Fruit fly (Drosophila melanogaster) whole organism, pupa: Measurements from ENCODE around the gene mldr.

Source experiments
- CG10348 ChIP-seq: fragments of 200-800 bp; sonication (Bioruptor generic); IDR thresholded peaks from 2 replicates; pipeline ENCODE4 v1.3.6; 2022; ENCODE audit warnings: missing biosample characterization, missing genetic modification characterization
- CG12605 ChIP-seq: fragments of 200-800 bp; sonication (Bioruptor generic); IDR thresholded peaks from 2 replicates; pipeline ENCODE4 v1.3.6; 2022; ENCODE audit warnings: missing biosample characterization, missing genetic modification characterization
- CG13204 ChIP-seq: fragments of 200-800 bp; sonication (Bioruptor generic); optimal IDR thresholded peaks from 2 replicates; lab custom pipeline; 2018; ENCODE audit warnings: missing biosample characterization, mild to moderate bottlenecking, missing genetic modification characterization, moderate library complexity
- CG14655 ChIP-seq: fragments of 200-800 bp; sonication (Bioruptor generic); optimal IDR thresholded peaks from 3 replicates; lab custom pipeline; 2017; ENCODE audit warnings: mild to moderate bottlenecking, missing biosample characterization, missing genetic modification reagents, missing genetic modification characterization
- CG15710 ChIP-seq: fragments of 200-800 bp; sonication (Bioruptor generic); optimal IDR thresholded peaks from 2 replicates; lab custom pipeline; 2018; ENCODE audit warnings: missing biosample characterization, mild to moderate bottlenecking, missing genetic modification characterization, moderate library complexity
- CG17806 ChIP-seq: fragments of 200-800 bp; sonication (Bioruptor generic); optimal IDR thresholded peaks from 2 replicates; lab custom pipeline; 2018; ENCODE audit warnings: missing biosample characterization, mild to moderate bottlenecking, missing genetic modification characterization, moderate library complexity
- CG32121 ChIP-seq: fragments of 200-800 bp; sonication (Bioruptor generic); IDR thresholded peaks from 2 replicates; pipeline ENCODE4 v1.3.6; 2022; ENCODE audit warnings: missing biosample characterization, missing genetic modification characterization
- CG34367 ChIP-seq: fragments of 200-800 bp; sonication (Bioruptor generic); optimal IDR thresholded peaks from 2 replicates; lab custom pipeline; 2018; ENCODE audit warnings: missing biosample characterization, mild to moderate bottlenecking, missing genetic modification characterization
- CG4496 ChIP-seq: fragments of 200-800 bp; sonication (Bioruptor generic); IDR thresholded peaks from 3 replicates; pipeline ENCODE4 v1.3.6; 2022; ENCODE audit warnings: missing biosample characterization, missing genetic modification characterization
- CG8159 ChIP-seq: fragments of 200-800 bp; sonication (Bioruptor generic); optimal IDR thresholded peaks from 3 replicates; lab custom pipeline; 2018; ENCODE audit warnings: missing biosample characterization, mild to moderate bottlenecking, missing genetic modification characterization, moderate library complexity
- CG8301 ChIP-seq: fragments of 200-800 bp; sonication (Bioruptor generic); optimal IDR thresholded peaks from 2 replicates; lab custom pipeline; 2018; ENCODE audit warnings: missing biosample characterization, mild to moderate bottlenecking, missing genetic modification characterization
- CG9948 ChIP-seq: fragments of 200-800 bp; sonication (Bioruptor generic); optimal IDR thresholded peaks from 2 replicates; lab custom pipeline; 2018; ENCODE audit warnings: missing biosample characterization, mild to moderate bottlenecking, missing genetic modification characterization, moderate library complexity
- D1 ChIP-seq: fragments of 200-800 bp; sonication (Bioruptor generic); optimal IDR thresholded peaks from 2 replicates; lab custom pipeline; 2018; ENCODE audit warnings: missing biosample characterization, mild to moderate bottlenecking, missing genetic modification characterization, moderate library complexity
- EcR ChIP-seq: fragments of 200-800 bp; sonication (Bioruptor generic); optimal IDR thresholded peaks from 3 replicates; lab custom pipeline; 2019; ENCODE audit warnings: missing biosample characterization, missing genetic modification characterization, mild to moderate bottlenecking, moderate library complexity, missing genetic modification reagents
- Ets98B ChIP-seq: fragments of 200-800 bp; sonication (Bioruptor generic); IDR thresholded peaks from 2 replicates; pipeline ENCODE4 v1.3.6; 2022; ENCODE audit warnings: missing biosample characterization, missing genetic modification characterization
- Pif1A ChIP-seq: fragments of 200-800 bp; sonication (Bioruptor generic); optimal IDR thresholded peaks from 3 replicates; lab custom pipeline; 2016; ENCODE audit warnings: missing biosample characterization, missing genetic modification characterization
- Pif1B ChIP-seq: fragments of 200-800 bp; sonication (Bioruptor generic); optimal IDR thresholded peaks from 3 replicates; lab custom pipeline; 2016; ENCODE audit warnings: missing biosample characterization, missing genetic modification characterization
- Snoo ChIP-seq: fragments of 200-800 bp; sonication (Bioruptor generic); optimal IDR thresholded peaks from 3 replicates; lab custom pipeline; 2017; ENCODE audit warnings: missing biosample characterization, mild to moderate bottlenecking, missing genetic modification characterization, inconsistent platforms
- fd96Ca ChIP-seq: fragments of 200-800 bp; sonication (Bioruptor generic); IDR thresholded peaks from 3 replicates; pipeline ENCODE4 v1.3.6; 2022; ENCODE audit warnings: missing biosample characterization, missing genetic modification characterization
- gl ChIP-seq: fragments of 200-800 bp; sonication (Bioruptor generic); optimal IDR thresholded peaks from 2 replicates; lab custom pipeline; 2018; ENCODE audit warnings: missing biosample characterization, mild to moderate bottlenecking, missing genetic modification characterization
- rn ChIP-seq: fragments of 200-800 bp; sonication (Bioruptor generic); IDR thresholded peaks from 2 replicates; pipeline ENCODE4 v1.3.6; 2022; ENCODE audit warnings: missing biosample characterization, missing genetic modification characterization

The mldr gene

DNA sequence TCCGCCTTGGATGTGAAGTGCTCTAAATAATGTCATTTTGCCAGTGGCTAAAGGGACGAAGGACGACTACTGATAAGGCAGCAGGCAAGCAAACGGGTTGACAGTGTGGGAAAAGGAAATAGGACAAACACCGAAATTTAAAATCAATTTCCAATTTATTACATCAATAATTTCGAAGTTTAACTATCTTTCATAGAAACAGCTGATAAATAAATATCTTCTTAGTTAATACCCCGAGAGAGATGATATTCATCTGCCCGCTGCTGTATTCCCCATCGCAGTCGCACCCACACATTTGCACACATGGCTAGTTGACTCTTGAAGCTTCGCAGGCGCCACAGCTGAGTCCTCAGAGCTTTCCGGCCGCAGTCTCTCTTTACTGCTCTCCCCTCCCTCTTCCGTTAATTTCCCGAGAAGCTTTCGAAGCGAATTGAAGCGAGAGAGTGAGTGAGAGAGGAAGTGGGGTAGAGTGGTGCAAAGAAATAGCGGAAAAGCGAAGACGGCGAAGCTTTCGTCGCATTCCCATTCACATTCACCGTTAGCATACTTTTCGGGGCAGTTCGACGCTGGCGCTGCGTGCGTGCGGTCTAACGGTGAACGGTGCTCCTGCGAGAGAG lies 25.9 kb downstream of the mldr start:
- TF ChIP-seq CG8301 (tag; lab: Kevin White, UChicago) (peak; percentile 35), CG9948 (tag; lab: Kevin White, UChicago) (peak; percentile 36), CG32121 (GFP tag; lab: Robert Waterston, UW) (peak; percentile 35; the same call in 1 of the 2 replicates), CG10348 (GFP tag; lab: Robert Waterston, UW) (no peak), D1 (no peak), Pif1A (GFP tag; lab: Kevin White, UChicago) (peak; percentile 12), CG8159 (tag; lab: Kevin White, UChicago) (peak; percentile 62), CG15710 (peak; percentile 57), CG13204 (no peak), CG4496 (GFP tag; lab: Robert Waterston, UW) (peak; percentile 66), Ets98B (GFP tag; lab: Robert Waterston, UW) (peak; percentile 62), CG17806 (no peak), gl (tag; lab: Kevin White, UChicago) (peak; percentile 9), Pif1B (GFP tag; lab: Kevin White, UChicago) (peak; percentile 9), EcR (GFP tag; lab: Kevin White, UChicago) (no peak), Snoo (tag; lab: Kevin White, UChicago) (no peak), fd96Ca (GFP tag; lab: Robert Waterston, UW) (peak; percentile 56; the same call in 1 of the 3 replicates), rn (no peak), CG12605 (GFP tag; lab: Robert Waterston, UW) (peak; percentile 57), CG14655 (GFP tag; lab: Kevin White, UChicago) (peak; percentile 37), CG34367 (tag; lab: Kevin White, UChicago) (peak; percentile 41)

DNA sequence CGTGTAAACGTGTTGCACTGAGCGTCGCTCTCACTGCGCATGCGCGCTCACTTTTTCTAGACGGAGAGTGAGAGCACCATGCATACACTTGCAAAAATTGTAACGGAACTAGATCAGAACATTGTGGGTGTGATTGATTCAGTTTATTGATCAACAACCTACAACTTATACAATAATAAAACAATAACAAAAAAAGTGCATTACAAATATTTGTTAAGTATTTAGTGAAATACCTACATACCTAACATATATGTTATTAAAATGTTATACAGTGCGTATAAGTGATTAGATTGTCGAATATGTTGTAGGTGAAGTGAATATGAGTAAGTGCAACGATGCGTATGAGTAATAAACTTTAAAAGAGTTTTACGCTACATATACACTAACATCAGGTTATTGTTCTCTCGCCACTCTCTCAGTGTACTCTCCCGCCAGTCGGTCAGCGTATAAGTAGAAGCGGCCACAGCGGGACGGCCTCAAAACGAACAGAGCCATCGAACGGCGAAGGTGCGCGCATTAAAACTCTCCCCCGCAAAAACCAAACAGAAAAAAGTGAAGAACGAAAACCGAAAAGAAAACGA lies 39.4 kb downstream of the mldr start, which contains the start of gene CG42240:
Gene CG42240, plus strand, starts transcription at position 474 of the 581 bp plus-strand sequence.
- TF ChIP-seq CG12605 (GFP tag; lab: Robert Waterston, UW): peak; percentile 80
- TF ChIP-seq CG13204: peak; percentile 80
- TF ChIP-seq CG17806: peak; percentile 88
- TF ChIP-seq D1: peak; percentile 91
- peak; percentile 89 for TF ChIP-seq CG34367 (tag; lab: Kevin White, UChicago)
- 0 out of 2 replicates have a peak, but pooled peaks have one; percentile 28 for TF ChIP-seq rn
- TF ChIP-seq CG14655 (GFP tag; lab: Kevin White, UChicago): peak; percentile 98
- peak; percentile 92 for TF ChIP-seq Pif1B (GFP tag; lab: Kevin White, UChicago)
- peak; percentile 92 for TF ChIP-seq Snoo (tag; lab: Kevin White, UChicago)
- TF ChIP-seq CG4496 (GFP tag; lab: Robert Waterston, UW): peak; percentile 77
- TF ChIP-seq EcR (GFP tag; lab: Kevin White, UChicago): peak; percentile 83
- peak; percentile 93 for TF ChIP-seq CG9948 (tag; lab: Kevin White, UChicago)
- TF ChIP-seq CG32121 (GFP tag; lab: Robert Waterston, UW): peak; percentile 89
- peak; percentile 74 for TF ChIP-seq Ets98B (GFP tag; lab: Robert Waterston, UW)
- peak; percentile 47; the same call in 1 of the 2 replicates for TF ChIP-seq CG10348 (GFP tag; lab: Robert Waterston, UW)
- peak; percentile 95 for TF ChIP-seq CG8159 (tag; lab: Kevin White, UChicago)
- TF ChIP-seq Pif1A (GFP tag; lab: Kevin White, UChicago): peak; percentile 92
- TF ChIP-seq CG8301 (tag; lab: Kevin White, UChicago): peak; percentile 95
- TF ChIP-seq fd96Ca (GFP tag; lab: Robert Waterston, UW): peak; percentile 58
- TF ChIP-seq gl (tag; lab: Kevin White, UChicago): peak; percentile 77
- peak; percentile 93 for TF ChIP-seq CG15710

DNA sequence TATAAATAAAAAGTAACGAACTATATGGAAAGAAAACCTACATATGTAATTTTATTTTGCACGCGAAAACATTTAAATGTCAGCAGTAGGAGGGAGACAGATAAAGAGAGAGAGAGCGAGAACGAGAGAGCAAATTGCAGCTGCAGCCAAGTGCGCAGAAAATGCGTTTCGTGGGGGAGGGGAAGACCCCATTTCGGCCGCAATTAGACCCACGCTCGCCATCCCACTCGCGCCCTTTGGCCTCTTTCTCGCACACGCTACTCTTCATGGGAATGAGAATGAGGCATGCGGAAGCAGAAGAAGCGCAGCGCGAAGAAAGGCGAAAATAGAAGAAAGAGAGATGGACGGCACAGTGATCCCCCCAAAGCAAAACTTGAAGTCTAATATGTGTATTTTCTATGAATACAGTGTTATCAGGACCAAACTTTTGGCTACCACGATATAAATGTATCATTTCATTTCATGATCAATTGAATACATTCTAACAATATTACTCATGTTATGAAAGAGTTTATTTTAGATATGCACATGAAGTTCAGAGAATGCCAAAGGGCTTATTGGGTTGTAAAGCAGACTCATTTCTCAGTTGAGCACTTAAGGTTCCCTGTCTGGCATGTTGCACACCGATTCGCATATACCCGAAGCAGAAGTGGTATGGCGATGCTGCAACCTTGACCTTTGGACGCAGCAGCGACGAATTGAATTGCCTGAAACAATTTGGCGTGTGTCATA lies 42.1 kb downstream of the mldr start:
- TF ChIP-seq CG14655 (GFP tag; lab: Kevin White, UChicago): peak; percentile 68
- peak; percentile 52 for TF ChIP-seq CG8301 (tag; lab: Kevin White, UChicago)
- no peak for TF ChIP-seq CG34367 (tag; lab: Kevin White, UChicago)
- no peak for TF ChIP-seq Ets98B (GFP tag; lab: Robert Waterston, UW)
- no peak for TF ChIP-seq Snoo (tag; lab: Kevin White, UChicago)
- TF ChIP-seq CG17806: no peak
- peak; percentile 58; the same call in 2 of the 3 replicates for TF ChIP-seq fd96Ca (GFP tag; lab: Robert Waterston, UW)
- no peak for TF ChIP-seq Pif1B (GFP tag; lab: Kevin White, UChicago)
- no peak for TF ChIP-seq gl (tag; lab: Kevin White, UChicago)
- peak; percentile 21; the same call in 1 of the 2 replicates for TF ChIP-seq CG32121 (GFP tag; lab: Robert Waterston, UW)
- no peak for TF ChIP-seq CG10348 (GFP tag; lab: Robert Waterston, UW)
- no peak for TF ChIP-seq Pif1A (GFP tag; lab: Kevin White, UChicago)
- TF ChIP-seq CG15710: peak; percentile 24
- TF ChIP-seq EcR (GFP tag; lab: Kevin White, UChicago): no peak
- no peak for TF ChIP-seq rn
- no peak; the same call in 1 of the 2 replicates for TF ChIP-seq CG12605 (GFP tag; lab: Robert Waterston, UW)
- TF ChIP-seq D1: no peak
- TF ChIP-seq CG9948 (tag; lab: Kevin White, UChicago): peak; percentile 23
- TF ChIP-seq CG8159 (tag; lab: Kevin White, UChicago): peak; percentile 23
- peak; percentile 52; the same call in 2 of the 3 replicates for TF ChIP-seq CG4496 (GFP tag; lab: Robert Waterston, UW)
- TF ChIP-seq CG13204: peak; percentile 47

DNA sequence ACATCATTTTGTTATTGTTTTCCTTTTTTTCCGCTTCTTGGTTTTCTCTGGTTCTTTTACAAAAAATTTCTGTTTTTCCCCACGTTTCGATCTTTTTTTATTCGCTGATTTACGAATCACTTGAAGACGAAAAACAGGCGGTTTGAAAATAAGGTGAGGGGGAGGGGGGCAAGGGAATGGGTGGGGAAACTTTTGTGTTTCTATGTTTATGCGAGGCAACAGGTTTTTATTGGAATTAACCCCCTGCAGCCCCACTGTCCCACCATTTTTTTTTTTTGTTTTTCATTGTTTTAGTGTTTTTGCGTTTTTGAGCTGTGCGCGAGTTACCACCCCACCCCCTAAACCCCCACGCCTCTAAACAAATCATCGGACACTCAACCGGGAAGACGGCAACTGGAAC lies 43.8 kb downstream of the mldr start:
- no peak for TF ChIP-seq CG12605 (GFP tag; lab: Robert Waterston, UW)
- 0 out of 3 replicates have a peak, but pooled peaks have one; percentile 8 for TF ChIP-seq CG4496 (GFP tag; lab: Robert Waterston, UW)
